Fruit fly (Drosophila melanogaster) whole organism, embryonic: ENCODE measurements around the gene CG7896.

Source experiments
- Aef1 ChIP-seq: fragments of 200-800 bp; sonication (Bioruptor generic); IDR thresholded peaks from 3 replicates; pipeline ENCODE4 v1.3.6; 2022; ENCODE audit warnings: missing biosample characterization, missing genetic modification characterization
- B-H1 ChIP-seq: fragments of 200-800 bp; sonication (Bioruptor generic); IDR thresholded peaks from 3 replicates; pipeline ENCODE4 v1.3.6; 2022; ENCODE audit warnings: missing biosample characterization, missing genetic modification characterization
- CG10979 ChIP-seq: fragments of 200-800 bp; sonication (Bioruptor generic); optimal IDR thresholded peaks from 2 replicates; lab custom pipeline; 2018; ENCODE audit warnings: missing biosample characterization, mild to moderate bottlenecking, missing genetic modification characterization, moderate library complexity
- CG12155 ChIP-seq: fragments of 200-800 bp; sonication (Bioruptor generic); optimal IDR thresholded peaks from 3 replicates; lab custom pipeline; 2016; ENCODE audit warnings: missing biosample characterization, missing genetic modification characterization
- CG15696 ChIP-seq: fragments of 200-800 bp; sonication (Bioruptor generic); optimal IDR thresholded peaks from 2 replicates; lab custom pipeline; 2019; ENCODE audit warnings: missing biosample characterization, mild to moderate bottlenecking, missing genetic modification characterization, moderate library complexity
- CG17612 ChIP-seq: fragments of 200-800 bp; sonication (Bioruptor generic); IDR thresholded peaks from 2 replicates; pipeline ENCODE4 v1.3.6; 2022; ENCODE audit warnings: missing biosample characterization, missing genetic modification characterization
- CG17912 ChIP-seq: fragments of 200-800 bp; sonication (Bioruptor generic); optimal IDR thresholded peaks from 2 replicates; lab custom pipeline; 2018; ENCODE audit warnings: missing biosample characterization, mild to moderate bottlenecking, missing genetic modification characterization
- CG18619 ChIP-seq: fragments of 200-800 bp; sonication (Bioruptor generic); optimal IDR thresholded peaks from 3 replicates; lab custom pipeline; 2017; ENCODE audit warnings: missing biosample characterization, mild to moderate bottlenecking, missing genetic modification characterization
- CG2712 ChIP-seq: fragments of 200-800 bp; optimal IDR thresholded peaks from 3 replicates; lab custom pipeline; 2019; ENCODE audit warnings: missing biosample characterization, mild to moderate bottlenecking, missing genetic modification characterization, moderate library complexity
- CG31388 ChIP-seq: fragments of 200-800 bp; sonication (Bioruptor generic); optimal IDR thresholded peaks from 2 replicates; lab custom pipeline; 2016; ENCODE audit warnings: missing biosample characterization, missing genetic modification characterization
- CG32532 ChIP-seq: fragments of 200-800 bp; sonication (Bioruptor generic); IDR thresholded peaks from 2 replicates; pipeline ENCODE4 v1.3.6; 2022; ENCODE audit warnings: missing biosample characterization, missing genetic modification characterization
- CG3407 ChIP-seq: fragments of 200-800 bp; sonication (Bioruptor generic); optimal IDR thresholded peaks from 2 replicates; lab custom pipeline; 2018; ENCODE audit warnings: missing biosample characterization, mild to moderate bottlenecking, missing genetic modification characterization
- CG34224 ChIP-seq: fragments of 200-800 bp; sonication (Bioruptor generic); IDR thresholded peaks from 3 replicates; pipeline ENCODE4 v1.3.6; 2022; ENCODE audit warnings: missing biosample characterization, missing genetic modification characterization; ENCODE audit not compliant: partially characterized antibody
- CG4360 ChIP-seq: fragments of 200-800 bp; sonication (Bioruptor generic); IDR thresholded peaks from 2 replicates; pipeline ENCODE4 v1.3.6; 2022; ENCODE audit warnings: missing biosample characterization, missing genetic modification characterization
- CG7556 ChIP-seq: fragments of 200-800 bp; sonication (Bioruptor generic); optimal IDR thresholded peaks from 2 replicates; lab custom pipeline; 2017; ENCODE audit warnings: missing biosample characterization, mild to moderate bottlenecking, missing genetic modification characterization
- CG8290 ChIP-seq, 3 experiments: fragments of 200-800 bp; sonication (Bioruptor generic); optimal IDR thresholded peaks; 2 replicates each; lab custom pipeline; 2016 to 2019; ENCODE audit warnings: missing biosample characterization in 3 of 3, missing genetic modification characterization in 3 of 3, mild to moderate bottlenecking in 2 of 3, moderate library complexity in 1 of 3
- CG9437 ChIP-seq: fragments of 200-800 bp; sonication (Bioruptor generic); optimal IDR thresholded peaks from 2 replicates; lab custom pipeline; 2018; ENCODE audit warnings: missing biosample characterization, mild to moderate bottlenecking, missing genetic modification characterization
- CG9797 ChIP-seq: fragments of 200-800 bp; sonication (Bioruptor generic); optimal IDR thresholded peaks from 3 replicates; lab custom pipeline; 2018; ENCODE audit warnings: missing biosample characterization, mild to moderate bottlenecking, missing genetic modification characterization
- Chrac-16 ChIP-seq: fragments of 200-800 bp; sonication (Bioruptor generic); optimal IDR thresholded peaks from 3 replicates; lab custom pipeline; 2016; ENCODE audit warnings: missing biosample characterization, missing genetic modification characterization
- Deaf1 ChIP-seq: fragments of 200-800 bp; optimal IDR thresholded peaks from 3 replicates; lab custom pipeline; 2019; ENCODE audit warnings: missing biosample characterization, mild to moderate bottlenecking, missing genetic modification characterization, moderate library complexity
- Doc3 ChIP-seq: fragments of 200-800 bp; sonication (Bioruptor generic); IDR thresholded peaks from 3 replicates; pipeline ENCODE4 v1.3.6; 2022; ENCODE audit warnings: missing biosample characterization, missing genetic modification characterization; ENCODE audit not compliant: partially characterized antibody
- Fer3 ChIP-seq: fragments of 200-800 bp; sonication (Bioruptor generic); optimal IDR thresholded peaks from 2 replicates; lab custom pipeline; 2018; ENCODE audit warnings: missing biosample characterization, mild to moderate bottlenecking, missing genetic modification characterization, moderate library complexity
- H2.0 ChIP-seq: fragments of 200-800 bp; sonication (Bioruptor generic); IDR thresholded peaks from 2 replicates; pipeline ENCODE4 v1.3.6; 2022; ENCODE audit warnings: missing biosample characterization, missing genetic modification characterization
- Hmx ChIP-seq: fragments of 200-800 bp; sonication (Bioruptor generic); optimal IDR thresholded peaks from 2 replicates; lab custom pipeline; 2016; ENCODE audit warnings: missing biosample characterization, missing genetic modification characterization
- Hr3 ChIP-seq: fragments of 200-800 bp; sonication (Bioruptor generic); optimal IDR thresholded peaks from 3 replicates; lab custom pipeline; 2016; ENCODE audit warnings: missing biosample characterization, missing genetic modification characterization
- Hsf ChIP-seq: fragments of 200-800 bp; sonication (Bioruptor generic); optimal IDR thresholded peaks from 3 replicates; lab custom pipeline; 2016; ENCODE audit warnings: missing biosample characterization, missing genetic modification characterization
- MTF-1 ChIP-seq: fragments of 200-800 bp; sonication (Bioruptor generic); optimal IDR thresholded peaks from 2 replicates; lab custom pipeline; 2018; ENCODE audit warnings: missing biosample characterization, mild to moderate bottlenecking, missing genetic modification characterization, borderline replicate concordance
- Mrtf ChIP-seq: fragments of 200-800 bp; sonication (Bioruptor generic); IDR thresholded peaks from 3 replicates; pipeline ENCODE4 v1.3.6; 2022; ENCODE audit warnings: missing biosample characterization, missing genetic modification characterization
- Poxn ChIP-seq: fragments of 200-800 bp; sonication (Bioruptor generic); IDR thresholded peaks from 2 replicates; pipeline ENCODE4 v1.3.6; 2022; ENCODE audit warnings: missing biosample characterization, missing genetic modification characterization
- Sox100B ChIP-seq: fragments of 200-800 bp; sonication (Bioruptor generic); optimal IDR thresholded peaks from 3 replicates; lab custom pipeline; 2018; ENCODE audit warnings: missing biosample characterization, mild to moderate bottlenecking, missing genetic modification characterization
- Ssrp ChIP-seq: fragments of 200-800 bp; sonication (Bioruptor generic); optimal IDR thresholded peaks from 2 replicates; lab custom pipeline; 2018; ENCODE audit warnings: missing biosample characterization, mild to moderate bottlenecking, missing genetic modification characterization, moderate library complexity
- ara ChIP-seq: fragments of 200-800 bp; sonication (Bioruptor generic); IDR thresholded peaks from 2 replicates; pipeline ENCODE4 v1.3.6; 2022; ENCODE audit warnings: missing biosample characterization, missing genetic modification characterization
- chinmo ChIP-seq: fragments of 200-800 bp; sonication (Bioruptor generic); IDR thresholded peaks from 4 replicates; pipeline ENCODE4 v1.3.6; 2022; ENCODE audit warnings: missing biosample characterization, missing genetic modification characterization; ENCODE audit not compliant: partially characterized antibody
- chn ChIP-seq: fragments of 200-800 bp; sonication (Bioruptor generic); optimal IDR thresholded peaks from 2 replicates; lab custom pipeline; 2016; ENCODE audit warnings: missing biosample characterization, missing genetic modification characterization
- cwo ChIP-seq: fragments of 200-800 bp; sonication (Bioruptor generic); optimal IDR thresholded peaks from 3 replicates; lab custom pipeline; 2017; ENCODE audit warnings: missing biosample characterization, missing genetic modification characterization, mild to moderate bottlenecking, moderate library complexity, missing genetic modification reagents
- ems ChIP-seq: fragments of 200-800 bp; sonication (Bioruptor generic); optimal IDR thresholded peaks from 3 replicates; lab custom pipeline; 2016; ENCODE audit warnings: missing biosample characterization, missing genetic modification characterization
- fd64A ChIP-seq: fragments of 200-800 bp; sonication (Bioruptor generic); optimal IDR thresholded peaks from 3 replicates; lab custom pipeline; 2018; ENCODE audit warnings: missing biosample characterization, mild to moderate bottlenecking, missing genetic modification characterization
- gro ChIP-seq: fragments of 200-800 bp; sonication (Bioruptor generic); optimal IDR thresholded peaks from 2 replicates; lab custom pipeline; 2016; ENCODE audit warnings: missing biosample characterization, missing genetic modification characterization
- kay ChIP-seq: fragments of 200-800 bp; sonication (Bioruptor generic); optimal IDR thresholded peaks from 2 replicates; lab custom pipeline; 2016; ENCODE audit warnings: missing biosample characterization, missing genetic modification characterization
- mirr ChIP-seq: fragments of 200-800 bp; sonication (Bioruptor generic); optimal IDR thresholded peaks from 3 replicates; lab custom pipeline; 2018; ENCODE audit warnings: missing biosample characterization, mild to moderate bottlenecking, missing genetic modification characterization
- nau ChIP-seq: fragments of 200-800 bp; sonication (Bioruptor generic); optimal IDR thresholded peaks from 3 replicates; lab custom pipeline; 2017; ENCODE audit warnings: missing biosample characterization, mild to moderate bottlenecking, missing genetic modification characterization, missing genetic modification reagents
- row ChIP-seq: fragments of 200-800 bp; sonication (Bioruptor generic); IDR thresholded peaks from 3 replicates; pipeline ENCODE4 v1.3.6; 2022; ENCODE audit warnings: missing biosample characterization, missing genetic modification characterization
- run ChIP-seq: fragments of 200-800 bp; sonication (Bioruptor generic); optimal IDR thresholded peaks from 3 replicates; lab custom pipeline; 2018; ENCODE audit warnings: missing biosample characterization, mild to moderate bottlenecking, missing genetic modification characterization
- sc ChIP-seq, 3 experiments: fragments of >200 bp in 2 of 3; fragments of 200-800 bp in 1 of 3; sonication (Bioruptor generic) in 1 of 3; optimal IDR thresholded peaks; 2 replicates in 2 of 3; 3 replicates in 1 of 3; lab custom pipeline; 2017; ENCODE audit warnings: mild to moderate bottlenecking in 1 of 3, missing biosample characterization in 1 of 3, missing genetic modification characterization in 1 of 3, missing genetic modification reagents in 1 of 3
- sim ChIP-seq: fragments of 200-800 bp; sonication (Bioruptor generic); IDR thresholded peaks from 2 replicates; pipeline ENCODE4 v1.3.6; 2022; ENCODE audit warnings: missing biosample characterization, missing genetic modification characterization
- ssp ChIP-seq: fragments of 200-800 bp; sonication (Bioruptor generic); IDR thresholded peaks from 2 replicates; pipeline ENCODE4 v1.3.6; 2022; ENCODE audit warnings: missing biosample characterization, missing genetic modification characterization
- stc ChIP-seq: fragments of 200-800 bp; sonication (Bioruptor generic); IDR thresholded peaks from 2 replicates; pipeline ENCODE4 v1.3.6; 2022; ENCODE audit warnings: missing biosample characterization, missing genetic modification characterization
- stwl ChIP-seq: fragments of 200-800 bp; sonication (Bioruptor generic); optimal IDR thresholded peaks from 3 replicates; lab custom pipeline; 2018; ENCODE audit warnings: missing biosample characterization, mild to moderate bottlenecking, missing genetic modification characterization, moderate library complexity
- tna ChIP-seq: fragments of 200-800 bp; sonication (Bioruptor generic); IDR thresholded peaks from 2 replicates; pipeline ENCODE4 v1.3.6; 2022; ENCODE audit warnings: missing biosample characterization, missing genetic modification characterization; ENCODE audit not compliant: partially characterized antibody
- wor ChIP-seq: fragments of 200-800 bp; sonication (Bioruptor generic); IDR thresholded peaks from 2 replicates; pipeline ENCODE4 v1.3.6; 2022; ENCODE audit warnings: missing biosample characterization, missing genetic modification characterization
- yki ChIP-seq: fragments of >200 bp; optimal IDR thresholded peaks from 3 replicates; lab custom pipeline; 2018

Gene CG7896

dm6 chr3R:30004648-30005047, 21.4 kb downstream of the CG7896 start, which contains the start of the genes Nlp and Nph (continued):
- TF ChIP-seq CG7556 (GFP tag; lab: Kevin White, UChicago) (no peak), B-H1 (GFP tag; lab: Robert Waterston, UW) (no peak), Deaf1 (tag; lab: Kevin White, UChicago) (no peak), run (tag; lab: Kevin White, UChicago) (no peak), Ssrp (tag; lab: Kevin White, UChicago) (no peak), H2.0 (GFP tag; lab: Robert Waterston, UW) (no peak), Hmx (no peak), CG15696 (tag; lab: Kevin White, UChicago) (no peak), CG4360 (GFP tag; lab: Robert Waterston, UW) (no peak), Aef1 (GFP tag; lab: Robert Waterston, UW) (no peak), wor (GFP tag; lab: Robert Waterston, UW) (no peak), chn (no peak), CG8290 (GFP tag; optimal IDR thresholded peaks at IDR 0.05; lab: Kevin White, UChicago) (no peak), CG8290 (tag; optimal IDR thresholded peaks at IDR 0.05; lab: Kevin White, UChicago) (no peak), CG9437 (no peak), kay (no peak), CG3407 (no peak), CG31388 (GFP tag; lab: Kevin White, UChicago) (no peak), nau (GFP tag; lab: Kevin White, UChicago) (no peak), Poxn (GFP tag; lab: Robert Waterston, UW) (no peak), CG17612 (GFP tag; lab: Robert Waterston, UW) (no peak), stc (GFP tag; lab: Robert Waterston, UW) (no peak), Chrac-16 (GFP tag; lab: Kevin White, UChicago) (peak; percentile 6), CG10979 (peak; percentile 15), stwl (peak; percentile 90), mirr (GFP tag; lab: Kevin White, UChicago) (no peak), Sox100B (GFP tag; lab: Kevin White, UChicago) (no peak), MTF-1 (GFP tag; lab: Kevin White, UChicago) (no peak), cwo (peak; percentile 33), Hsf (GFP tag; lab: Kevin White, UChicago) (peak; percentile 36), Hr3 (no peak), yki (no peak), Fer3 (no peak), CG9797 (peak; percentile 61), sim (no peak), CG34224 (GFP tag; lab: Robert Waterston, UW) (peak; percentile 92), row (peak; percentile 60), gro (GFP tag; lab: Kevin White, UChicago) (no peak), CG32532 (GFP tag; lab: Robert Waterston, UW) (peak; percentile 43; the same call in 1 of the 2 replicates), ara (GFP tag; lab: Robert Waterston, UW) (no peak), CG12155 (GFP tag; lab: Kevin White, UChicago) (peak; percentile 47), CG18619 (no peak), ems (GFP tag; lab: Kevin White, UChicago) (peak; percentile 3), CG2712 (tag; lab: Kevin White, UChicago) (peak; percentile 49), chinmo (GFP tag; lab: Robert Waterston, UW) (peak; percentile 74; the same call in 1 of the 4 replicates), CG17912 (GFP tag; lab: Kevin White, UChicago) (no peak), sc (optimal IDR thresholded peaks at IDR 0.05; lab: Kevin White, UChicago) (no peak), sc (GFP tag; optimal IDR thresholded peaks at IDR 0.05; lab: Kevin White, UChicago) (no peak), Mrtf (GFP tag; lab: Robert Waterston, UW) (no peak), Doc3 (GFP tag; lab: Robert Waterston, UW) (peak; percentile 94), ssp (GFP tag; lab: Robert Waterston, UW) (no peak), fd64A (GFP tag; lab: Kevin White, UChicago) (no peak), tna (peak; percentile 61)
